Worm (Caenorhabditis elegans): ENCODE results near the gene egl-1.

Gene egl-1

DNA sequence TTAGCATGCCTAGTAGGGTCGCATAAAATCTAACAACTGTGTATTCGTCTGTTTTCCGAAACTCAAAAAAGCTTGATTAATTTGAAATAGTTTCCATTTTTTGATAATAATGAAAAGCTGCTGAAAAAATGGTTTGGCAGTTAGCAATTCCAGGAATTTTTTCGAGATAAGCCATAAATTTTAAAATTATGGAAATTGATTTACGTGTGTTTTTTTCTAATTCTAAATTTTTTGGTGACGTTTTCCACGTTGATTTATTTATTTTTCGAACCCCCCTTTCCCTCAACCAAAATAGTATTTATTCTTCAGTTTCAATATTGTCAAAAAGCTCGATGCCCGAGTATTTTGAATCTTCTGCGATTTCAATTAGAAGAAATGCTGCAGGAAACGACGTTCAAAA is 3.3 kb downstream of the egl-1 start, which contains the start of gene F23B12.1:
F23B12.1 (plus strand) TSS at position 301 of the 400 bp plus-strand sequence.
- TF ChIP-seq ceh-24 (tag; optimal IDR thresholded peaks at IDR 0.05) (no peak), nhr-11 (tag; optimal IDR thresholded peaks at IDR 0.05) (no peak), ceh-18 (tag; optimal IDR thresholded peaks at IDR 0.05) (no peak), ama-1 (optimal IDR thresholded peaks at IDR 0.05) (no peak), fkh-6 (tag; optimal IDR thresholded peaks at IDR 0.05) (no peak), ceh-9 (tag; optimal IDR thresholded peaks at IDR 0.05) (no peak), madf-2 (tag; optimal IDR thresholded peaks at IDR 0.05) (no peak), zip-5 (tag; optimal IDR thresholded peaks at IDR 0.05) (no peak), ets-4 (tag; optimal IDR thresholded peaks at IDR 0.05) (no peak), ceh-14 (tag; optimal IDR thresholded peaks at IDR 0.05) (no peak), Y22D7AL.16 (tag; optimal IDR thresholded peaks at IDR 0.05) (no peak), pax-1 (tag; optimal IDR thresholded peaks at IDR 0.05) (no peak), sox-2 (GFP tag; IDR thresholded peaks at IDR 0.05) (no peak), elt-4 (tag; optimal IDR thresholded peaks at IDR 0.05) (no peak), pha-4 (tag; optimal IDR thresholded peaks at IDR 0.05) (no peak), pat-9 (tag; optimal IDR thresholded peaks at IDR 0.05) (no peak)

DNA sequence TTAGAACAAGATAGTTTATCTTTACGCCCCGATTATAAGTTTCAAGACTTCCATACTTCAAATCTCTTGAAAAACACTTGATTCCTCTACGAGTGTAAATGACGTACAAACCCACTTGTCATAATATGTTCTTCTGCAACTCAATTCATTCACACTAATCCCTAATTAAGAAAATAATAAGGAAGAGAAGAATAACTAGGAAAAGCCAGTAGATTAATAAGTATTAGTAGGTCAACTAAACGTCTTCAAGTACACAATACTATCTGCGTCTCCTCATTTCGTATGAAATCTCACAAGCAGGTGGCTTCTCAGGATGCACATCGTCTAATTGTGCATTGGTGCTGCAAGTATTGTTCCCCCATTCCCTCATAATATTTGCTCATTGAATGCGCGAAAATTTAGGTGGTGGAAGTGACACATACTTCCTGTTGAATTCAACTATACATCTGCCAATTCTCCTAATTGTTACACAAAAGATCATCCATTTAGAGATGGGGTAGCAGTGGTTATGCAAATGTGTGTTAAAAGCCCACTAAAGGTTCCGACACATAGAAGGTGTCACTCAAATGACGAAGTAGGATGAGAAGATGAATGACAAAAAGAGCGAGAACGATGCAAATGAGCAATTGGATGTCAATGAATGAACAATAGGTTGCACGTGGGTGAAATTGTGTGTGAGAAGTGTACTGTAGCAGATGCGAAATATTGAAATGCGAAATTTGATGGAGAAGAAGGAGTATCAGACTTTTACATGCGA is 4.9 kb downstream of the egl-1 start:
- no peak for TF ChIP-seq hlh-8 (tag; optimal IDR thresholded peaks at IDR 0.05)
- TF ChIP-seq ceh-22 (tag; optimal IDR thresholded peaks at IDR 0.05): no peak
- peak; percentile 23 for TF ChIP-seq ceh-31 (tag; optimal IDR thresholded peaks at IDR 0.05)
- no peak for TF ChIP-seq madf-2 (tag; optimal IDR thresholded peaks at IDR 0.05)
- peak; percentile 21 for TF ChIP-seq unc-42 (tag; optimal IDR thresholded peaks at IDR 0.05)
- TF ChIP-seq nfya-1 (tag; optimal IDR thresholded peaks at IDR 0.05): no peak
- peak; percentile 47; the same call in 1 of the 2 replicates for TF ChIP-seq sox-2 (GFP tag; IDR thresholded peaks at IDR 0.05)

DNA sequence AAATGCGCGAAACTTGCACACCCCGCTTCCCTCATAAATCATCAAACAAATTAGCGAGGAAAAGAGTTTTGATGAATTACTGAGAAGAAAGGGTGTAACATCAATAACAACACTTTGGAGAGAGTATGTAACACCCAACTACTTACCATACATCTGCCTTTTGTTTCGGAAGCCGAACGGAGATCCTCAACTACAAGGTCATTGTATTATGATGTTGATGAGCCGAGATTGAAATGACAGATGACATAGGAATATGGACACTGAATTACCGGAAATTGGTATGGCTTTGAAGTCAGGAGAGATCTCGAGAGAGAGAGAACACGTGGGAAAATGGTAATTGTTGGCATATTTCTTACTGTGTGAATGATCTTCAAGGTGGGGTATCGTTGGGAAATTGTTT is 6.1 kb downstream of the egl-1 start:
- TF ChIP-seq npax-4 (tag; optimal IDR thresholded peaks at IDR 0.05) (no peak), sox-2 (GFP tag; IDR thresholded peaks at IDR 0.05) (peak; percentile 26)

ce11 chrV:14424958-14425492 is 7.1 kb downstream of the egl-1 start, which contains the start of gene rrsr-1:
rrsr-1 (minus strand) TSS chrV:14425008.
- TF ChIP-seq elt-2 (tag; optimal IDR thresholded peaks at IDR 0.05): peak; percentile 6
- TF ChIP-seq ceh-31 (tag; optimal IDR thresholded peaks at IDR 0.05): peak; percentile 25
- TF ChIP-seq hlh-15 (tag; optimal IDR thresholded peaks at IDR 0.05): no peak
- TF ChIP-seq ama-1 (optimal IDR thresholded peaks at IDR 0.05): no peak
- peak; percentile 15 for TF ChIP-seq ceh-34 (tag; optimal IDR thresholded peaks at IDR 0.05)
- TF ChIP-seq nfya-1 (tag; optimal IDR thresholded peaks at IDR 0.05): peak; percentile 44
- no peak for TF ChIP-seq hlh-13 (GFP tag; optimal IDR thresholded peaks at IDR 0.05)
- no peak for TF ChIP-seq pax-1 (tag; optimal IDR thresholded peaks at IDR 0.05)
- TF ChIP-seq K09A11.1 (tag; optimal IDR thresholded peaks at IDR 0.05; ENCODE audit: insufficient read depth): peak; percentile 26
- TF ChIP-seq unc-55 (GFP tag; optimal IDR thresholded peaks at IDR 0.05): no peak
- peak; percentile 36 for TF ChIP-seq tbx-2 (tag; optimal IDR thresholded peaks at IDR 0.05)
- TF ChIP-seq ceh-14 (tag; optimal IDR thresholded peaks at IDR 0.05): peak; percentile 66
- peak; percentile 10 for TF ChIP-seq unc-86 (tag; optimal IDR thresholded peaks at IDR 0.05)
- TF ChIP-seq tbx-7 (tag; optimal IDR thresholded peaks at IDR 0.05): no peak
- no peak for TF ChIP-seq dmd-4 (tag; optimal IDR thresholded peaks at IDR 0.05; ENCODE audit: borderline replicate concordance)
- peak; percentile 13 for TF ChIP-seq zip-5 (tag; optimal IDR thresholded peaks at IDR 0.05)
- TF ChIP-seq elt-4 (tag; optimal IDR thresholded peaks at IDR 0.05): no peak
- TF ChIP-seq hlh-30 (tag; optimal IDR thresholded peaks at IDR 0.05; ENCODE audit: insufficient read depth): no peak

DNA sequence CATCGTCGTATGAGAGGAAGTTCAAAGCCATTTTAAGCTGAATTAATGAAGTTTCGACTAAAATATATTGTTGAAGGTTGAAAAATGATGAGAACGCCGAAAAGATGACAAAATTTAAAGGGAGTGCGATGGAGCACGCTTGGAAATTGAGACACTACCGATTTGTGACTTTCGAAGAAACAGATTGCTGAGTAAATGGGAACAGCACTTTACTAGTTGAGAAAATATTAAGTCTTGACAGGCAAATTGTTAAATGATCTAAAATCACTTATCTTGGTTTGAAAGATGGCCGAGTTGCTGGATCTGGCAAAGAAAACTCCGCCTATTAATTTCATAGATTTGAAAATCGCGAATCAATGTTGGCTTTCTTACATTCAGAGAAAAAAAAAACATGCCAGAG is 8.9 kb downstream of the egl-1 start, which contains the start of gene rpoa-12:
rpoa-12 (minus strand) TSS at position 37 of the 400 bp plus-strand sequence.
- TF ChIP-seq rnt-1 (tag; optimal IDR thresholded peaks at IDR 0.05): peak; percentile 19
- peak; percentile 24 for TF ChIP-seq ets-4 (tag; optimal IDR thresholded peaks at IDR 0.05)
- no peak for TF ChIP-seq lim-6 (tag; optimal IDR thresholded peaks at IDR 0.05)
- no peak for TF ChIP-seq nfya-1 (tag; optimal IDR thresholded peaks at IDR 0.05)
- TF ChIP-seq ceh-24 (tag; optimal IDR thresholded peaks at IDR 0.05): no peak
- no peak for TF ChIP-seq lin-11 (tag; optimal IDR thresholded peaks at IDR 0.05)
- no peak for TF ChIP-seq C38D4.7 (GFP tag; optimal IDR thresholded peaks at IDR 0.05)
- no peak for TF ChIP-seq hlh-6 (tag; optimal IDR thresholded peaks at IDR 0.05)
- no peak for TF ChIP-seq ceh-45 (GFP tag; IDR thresholded peaks at IDR 0.05)
- no peak for TF ChIP-seq sox-2 (GFP tag; IDR thresholded peaks at IDR 0.05)
- TF ChIP-seq ttx-3 (tag; optimal IDR thresholded peaks at IDR 0.05): no peak
- no peak for TF ChIP-seq pha-4 (tag; optimal IDR thresholded peaks at IDR 0.05)
- no peak for TF ChIP-seq odd-2 (tag; optimal IDR thresholded peaks at IDR 0.05)
- TF ChIP-seq ceh-6 (GFP tag; optimal IDR thresholded peaks at IDR 0.05): no peak
- peak; percentile 66 for TF ChIP-seq C08G9.2 (tag; optimal IDR thresholded peaks at IDR 0.05)
- TF ChIP-seq sdc-2 (tag; optimal IDR thresholded peaks at IDR 0.05): no peak

Data from whole organism, late embryonic.